Worm (Caenorhabditis elegans): ENCODE results near the gene ZK662.6.

The ZK662.6 gene

ce11 chrX:15766861-15767260 lies 48.4 kb downstream of the ZK662.6 start:
- TF ChIP-seq nhr-12 (tag; optimal IDR thresholded peaks at IDR 0.05) (no peak), lin-39 (tag; optimal IDR thresholded peaks at IDR 0.05) (no peak), elt-2 (tag; optimal IDR thresholded peaks at IDR 0.05) (no peak)

- TF ChIP-seq ceh-28 (tag; optimal IDR thresholded peaks at IDR 0.05): no peak
- no peak for TF ChIP-seq egl-27 (tag; optimal IDR thresholded peaks at IDR 0.05)
- no peak for TF ChIP-seq nhr-12 (tag; optimal IDR thresholded peaks at IDR 0.05)
- TF ChIP-seq lin-39 (tag; optimal IDR thresholded peaks at IDR 0.05): no peak
- TF ChIP-seq sea-2 (GFP tag; optimal IDR thresholded peaks at IDR 0.05): no peak
- TF ChIP-seq unc-62 (GFP tag; optimal IDR thresholded peaks at IDR 0.05): no peak
- no peak for TF ChIP-seq fkh-2 (tag; optimal IDR thresholded peaks at IDR 0.05)
- TF ChIP-seq elt-1 (tag; optimal IDR thresholded peaks at IDR 0.05): no peak
- TF ChIP-seq nhr-77 (tag; optimal IDR thresholded peaks at IDR 0.05): no peak
- TF ChIP-seq pha-4 (tag; optimal IDR thresholded peaks at IDR 0.05): no peak
- no peak for TF ChIP-seq egl-5 (tag; optimal IDR thresholded peaks at IDR 0.05)
- no peak for TF ChIP-seq elt-2 (tag; optimal IDR thresholded peaks at IDR 0.05)
Measured at ce11 chrX:15768532-15768931, 50.1 kb downstream of the ZK662.6 start.
